Fruit fly (Drosophila melanogaster) whole organism, embryonic: ENCODE results near the gene CG7006.

Experiments used
- B-H1 ChIP-seq: fragments of 200-800 bp; sonication (Bioruptor generic); IDR thresholded peaks from 3 replicates; pipeline ENCODE4 v1.3.6; 2022; ENCODE audit warnings: missing biosample characterization, missing genetic modification characterization
- Bgb ChIP-seq: fragments of 200-800 bp; sonication (Bioruptor generic); IDR thresholded peaks from 2 replicates; pipeline ENCODE4 v1.3.6; 2022; ENCODE audit warnings: missing biosample characterization, missing genetic modification characterization; ENCODE audit not compliant: partially characterized antibody
- BtbVII ChIP-seq: fragments of 200-800 bp; sonication (Bioruptor generic); optimal IDR thresholded peaks from 3 replicates; lab custom pipeline; 2017; ENCODE audit warnings: missing biosample characterization, mild to moderate bottlenecking, missing genetic modification characterization
- CG1024 ChIP-seq: fragments of 200-800 bp; sonication (Bioruptor generic); IDR thresholded peaks from 2 replicates; pipeline ENCODE4 v1.3.6; 2022; ENCODE audit warnings: missing biosample characterization, missing genetic modification characterization
- CG11398 ChIP-seq: fragments of 200-800 bp; sonication (Bioruptor generic); optimal IDR thresholded peaks from 2 replicates; lab custom pipeline; 2016; ENCODE audit warnings: missing biosample characterization, missing genetic modification characterization
- CG11696 ChIP-seq: fragments of 200-800 bp; sonication (Bioruptor generic); IDR thresholded peaks from 2 replicates; pipeline ENCODE4 v1.3.6; 2022; ENCODE audit warnings: missing biosample characterization, missing genetic modification characterization
- CG12391 ChIP-seq: fragments of 200-800 bp; sonication (Bioruptor generic); optimal IDR thresholded peaks from 3 replicates; lab custom pipeline; 2018; ENCODE audit warnings: missing biosample characterization, mild to moderate bottlenecking, missing genetic modification characterization, moderate library complexity
- CG12942 ChIP-seq: fragments of 200-800 bp; sonication (Bioruptor generic); optimal IDR thresholded peaks from 3 replicates; lab custom pipeline; 2016; ENCODE audit warnings: missing biosample characterization, missing genetic modification characterization
- CG17328 ChIP-seq: fragments of 200-800 bp; sonication (Bioruptor generic); IDR thresholded peaks from 2 replicates; pipeline ENCODE4 v1.3.6; 2022; ENCODE audit warnings: missing biosample characterization, missing genetic modification characterization
- CG17361 ChIP-seq: fragments of 200-800 bp; sonication (Bioruptor generic); IDR thresholded peaks from 3 replicates; pipeline ENCODE4 v1.3.6; 2022; ENCODE audit warnings: missing biosample characterization, missing genetic modification characterization
- CG17385 ChIP-seq: fragments of 200-800 bp; sonication (Bioruptor generic); optimal IDR thresholded peaks from 3 replicates; lab custom pipeline; 2018; ENCODE audit warnings: missing biosample characterization, mild to moderate bottlenecking, missing genetic modification characterization
- CG17829 ChIP-seq: fragments of 200-800 bp; optimal IDR thresholded peaks from 2 replicates; lab custom pipeline; 2019; ENCODE audit warnings: missing biosample characterization, mild to moderate bottlenecking, missing genetic modification characterization, moderate library complexity
- CG2199 ChIP-seq: fragments of 200-800 bp; sonication (Bioruptor generic); IDR thresholded peaks from 3 replicates; pipeline ENCODE4 v1.3.6; 2022; ENCODE audit warnings: missing biosample characterization, missing genetic modification characterization
- CG3163 ChIP-seq: fragments of 200-800 bp; sonication (Bioruptor generic); optimal IDR thresholded peaks from 3 replicates; lab custom pipeline; 2016; ENCODE audit warnings: missing biosample characterization, missing genetic modification characterization
- CG4282 ChIP-seq: fragments of 200-800 bp; sonication (Bioruptor generic); optimal IDR thresholded peaks from 2 replicates; lab custom pipeline; 2016; ENCODE audit warnings: missing biosample characterization, missing genetic modification characterization
- CG4404 ChIP-seq: fragments of 200-800 bp; sonication (Bioruptor generic); IDR thresholded peaks from 2 replicates; pipeline ENCODE4 v1.3.6; 2022; ENCODE audit warnings: missing biosample characterization, missing genetic modification characterization
- CHES-1-like ChIP-seq: fragments of 200-800 bp; sonication (Bioruptor generic); optimal IDR thresholded peaks from 2 replicates; lab custom pipeline; 2016; ENCODE audit warnings: missing biosample characterization, missing genetic modification characterization
- Ets65A ChIP-seq: fragments of 200-800 bp; sonication (Bioruptor generic); peaks from one replicate; lab custom pipeline; 2016; ENCODE audit warnings: missing biosample characterization, missing genetic modification characterization
- GATAe ChIP-seq: fragments of 200-800 bp; sonication (Bioruptor generic); conservative IDR thresholded peaks from 2 replicates; pipeline ENCODE4 v1.3.6; 2022; ENCODE audit warnings: missing biosample characterization, missing genetic modification characterization
- Hmr ChIP-seq: fragments of 200-800 bp; sonication (Bioruptor generic); optimal IDR thresholded peaks from 3 replicates; lab custom pipeline; 2017; ENCODE audit warnings: mild to moderate bottlenecking, missing biosample characterization, missing genetic modification reagents, missing genetic modification characterization
- Hr39 ChIP-seq: fragments of >200 bp; optimal IDR thresholded peaks from 2 replicates; lab custom pipeline; 2017
- Hr78 ChIP-seq, 2 experiments: fragments of 200-800 bp in 1 of 2; fragments of >200 bp in 1 of 2; sonication (Bioruptor generic) in 1 of 2; optimal IDR thresholded peaks; 2 replicates each; lab custom pipeline; 2017 to 2019; ENCODE audit warnings: missing biosample characterization in 2 of 2, missing genetic modification characterization in 2 of 2, mild to moderate bottlenecking in 1 of 2, moderate library complexity in 1 of 2
- NK7.1 ChIP-seq: fragments of 200-800 bp; sonication (Bioruptor generic); optimal IDR thresholded peaks from 3 replicates; lab custom pipeline; 2016; ENCODE audit warnings: missing biosample characterization, missing genetic modification characterization
- Poxn ChIP-seq: fragments of 200-800 bp; sonication (Bioruptor generic); IDR thresholded peaks from 2 replicates; pipeline ENCODE4 v1.3.6; 2022; ENCODE audit warnings: missing biosample characterization, missing genetic modification characterization
- Sin3A ChIP-seq: fragments of >200 bp; optimal IDR thresholded peaks from 2 replicates; lab custom pipeline; 2018
- Usf ChIP-seq: fragments of 200-800 bp; sonication (Bioruptor generic); optimal IDR thresholded peaks from 2 replicates; lab custom pipeline; 2017; ENCODE audit warnings: missing genotype, missing biosample characterization, missing genetic modification characterization
- ap ChIP-seq: fragments of 200-800 bp; sonication (Bioruptor generic); IDR thresholded peaks from 2 replicates; pipeline ENCODE4 v1.3.6; 2022; ENCODE audit warnings: missing biosample characterization, missing genetic modification characterization
- cad ChIP-seq: fragments of >200 bp; optimal IDR thresholded peaks from 2 replicates; lab custom pipeline; 2017; ENCODE audit warnings: missing biosample characterization, missing genetic modification characterization
- chinmo ChIP-seq: fragments of 200-800 bp; sonication (Bioruptor generic); IDR thresholded peaks from 4 replicates; pipeline ENCODE4 v1.3.6; 2022; ENCODE audit warnings: missing biosample characterization, missing genetic modification characterization; ENCODE audit not compliant: partially characterized antibody
- emc ChIP-seq: fragments of 200-800 bp; sonication (Bioruptor generic); optimal IDR thresholded peaks from 2 replicates; lab custom pipeline; 2016; ENCODE audit warnings: missing biosample characterization, missing genetic modification characterization
- exex ChIP-seq: fragments of 200-800 bp; sonication (Bioruptor generic); optimal IDR thresholded peaks from 4 replicates; lab custom pipeline; 2018; ENCODE audit warnings: missing biosample characterization, mild to moderate bottlenecking, missing genetic modification characterization, moderate library complexity
- eyg ChIP-seq: fragments of 200-800 bp; sonication (Bioruptor generic); optimal IDR thresholded peaks from 3 replicates; lab custom pipeline; 2016; ENCODE audit warnings: missing biosample characterization, missing genetic modification characterization
- ftz-f1 ChIP-seq: fragments of 200-800 bp; sonication (Bioruptor generic); optimal IDR thresholded peaks from 2 replicates; lab custom pipeline; 2016; ENCODE audit warnings: missing biosample characterization, missing genetic modification characterization
- fu2 ChIP-seq: fragments of 200-800 bp; sonication (Bioruptor generic); optimal IDR thresholded peaks from 2 replicates; lab custom pipeline; 2016; ENCODE audit warnings: missing biosample characterization, missing genetic modification characterization
- gfzf ChIP-seq: fragments of 200-800 bp; sonication (Bioruptor generic); optimal IDR thresholded peaks from 2 replicates; lab custom pipeline; 2016; ENCODE audit warnings: missing biosample characterization, mild to moderate bottlenecking, missing genetic modification characterization, moderate library complexity
- her ChIP-seq: fragments of 200-800 bp; sonication (Bioruptor generic); optimal IDR thresholded peaks from 2 replicates; lab custom pipeline; 2016; ENCODE audit warnings: missing biosample characterization, missing genetic modification characterization
- jing ChIP-seq: fragments of 200-800 bp; sonication (Bioruptor generic); optimal IDR thresholded peaks from 2 replicates; lab custom pipeline; 2018; ENCODE audit warnings: missing biosample characterization, mild to moderate bottlenecking, missing genetic modification characterization
- kni ChIP-seq: fragments of 200-800 bp; sonication (Bioruptor generic); optimal IDR thresholded peaks from 3 replicates; lab custom pipeline; 2017; ENCODE audit warnings: mild to moderate bottlenecking, missing biosample characterization, missing genetic modification reagents, missing genetic modification characterization
- lmd ChIP-seq: fragments of 200-800 bp; sonication (Bioruptor generic); IDR thresholded peaks from 2 replicates; pipeline ENCODE4 v1.3.6; 2022; ENCODE audit warnings: missing biosample characterization, missing genetic modification characterization
- mld ChIP-seq: fragments of 200-800 bp; sonication (Bioruptor generic); IDR thresholded peaks from 3 replicates; pipeline ENCODE4 v1.3.6; 2022; ENCODE audit warnings: missing biosample characterization, missing genetic modification characterization; ENCODE audit not compliant: partially characterized antibody
- nerfin-2 ChIP-seq: fragments of 200-800 bp; sonication (Bioruptor generic); IDR thresholded peaks from 2 replicates; pipeline ENCODE4 v1.3.6; 2022; ENCODE audit warnings: missing biosample characterization, missing genetic modification characterization; ENCODE audit not compliant: partially characterized antibody
- peb ChIP-seq: fragments of 200-800 bp; sonication (Bioruptor generic); IDR thresholded peaks from 2 replicates; pipeline ENCODE4 v1.3.6; 2022; ENCODE audit warnings: missing biosample characterization, missing genetic modification characterization
- psq ChIP-seq: fragments of 200-800 bp; sonication (Bioruptor generic); optimal IDR thresholded peaks from 2 replicates; lab custom pipeline; 2017; ENCODE audit warnings: missing biosample characterization, missing genetic modification characterization
- ranshi ChIP-seq: fragments of 200-800 bp; sonication (Bioruptor generic); IDR thresholded peaks from 2 replicates; pipeline ENCODE4 v1.3.6; 2022; ENCODE audit warnings: missing biosample characterization, missing genetic modification characterization
- row ChIP-seq: fragments of 200-800 bp; sonication (Bioruptor generic); IDR thresholded peaks from 3 replicates; pipeline ENCODE4 v1.3.6; 2022; ENCODE audit warnings: missing biosample characterization, missing genetic modification characterization
- slp2 ChIP-seq: fragments of 200-800 bp; sonication (Bioruptor generic); optimal IDR thresholded peaks from 2 replicates; lab custom pipeline; 2016; ENCODE audit warnings: missing biosample characterization, missing genetic modification characterization
- ssp ChIP-seq: fragments of 200-800 bp; sonication (Bioruptor generic); IDR thresholded peaks from 2 replicates; pipeline ENCODE4 v1.3.6; 2022; ENCODE audit warnings: missing biosample characterization, missing genetic modification characterization
- tio ChIP-seq: fragments of 200-800 bp; sonication (Bioruptor generic); optimal IDR thresholded peaks from 2 replicates; lab custom pipeline; 2017; ENCODE audit warnings: missing biosample characterization, missing genetic modification characterization, inconsistent platforms
- vvl ChIP-seq: fragments of 200-800 bp; sonication (Bioruptor generic); IDR thresholded peaks from 2 replicates; pipeline ENCODE4 v1.3.6; 2022; ENCODE audit warnings: missing biosample characterization, missing genetic modification characterization
- yki ChIP-seq: fragments of >200 bp; optimal IDR thresholded peaks from 3 replicates; lab custom pipeline; 2018
- zen ChIP-seq: fragments of 200-800 bp; sonication (Bioruptor generic); optimal IDR thresholded peaks from 3 replicates; lab custom pipeline; 2018; ENCODE audit warnings: missing biosample characterization, mild to moderate bottlenecking, missing genetic modification characterization, moderate library complexity

CG7006 gene

dm6 chr3R:24810844-24811625 is 39.4 kb upstream of the CG7006 start (continued):
- TF ChIP-seq CG11398 (GFP tag; lab: Kevin White, UChicago), result peak; percentile 71
- no peak for TF ChIP-seq cad (GFP tag; lab: Kevin White, UChicago)
- no peak for TF ChIP-seq Sin3A (lab: Kevin White, UChicago)
- TF ChIP-seq lmd, result peak; percentile 92
- TF ChIP-seq her (GFP tag; lab: Kevin White, UChicago), result peak; percentile 79
- TF ChIP-seq CG17328 (GFP tag; lab: Robert Waterston, UW), result peak; percentile 86
- peak; percentile 61 for TF ChIP-seq CG4404 (GFP tag; lab: Robert Waterston, UW)
- TF ChIP-seq CG1024 (GFP tag; lab: Robert Waterston, UW), result peak; percentile 72
- peak; percentile 64 for TF ChIP-seq eyg
- TF ChIP-seq mld (GFP tag; lab: Robert Waterston, UW), result 0 out of 3 replicates have a peak, but pooled peaks have one; percentile 20
- peak; percentile 40 for TF ChIP-seq ftz-f1
- TF ChIP-seq jing, result peak; percentile 76
- TF ChIP-seq zen (tag; lab: Kevin White, UChicago), result peak; percentile 49
- peak; percentile 60 for TF ChIP-seq Usf
- TF ChIP-seq CG17361, result peak; percentile 85
- peak; percentile 79 for TF ChIP-seq CG12942
- TF ChIP-seq slp2 (GFP tag; lab: Kevin White, UChicago), result peak; percentile 78
- no peak for TF ChIP-seq chinmo (GFP tag; lab: Robert Waterston, UW)
- peak; percentile 95 for TF ChIP-seq vvl (GFP tag; lab: Robert Waterston, UW)
- TF ChIP-seq psq (GFP tag; lab: Kevin White, UChicago), result peak; percentile 31
- TF ChIP-seq ranshi (GFP tag; lab: Robert Waterston, UW), result peak; percentile 90
- TF ChIP-seq Ets65A (GFP tag; lab: Kevin White, UChicago), result peak; percentile 97
- TF ChIP-seq kni (GFP tag; lab: Kevin White, UChicago), result no peak
- peak; percentile 62 for TF ChIP-seq exex (tag; lab: Kevin White, UChicago)
- peak; percentile 67 for TF ChIP-seq NK7.1 (GFP tag; lab: Kevin White, UChicago)
- TF ChIP-seq peb, result peak; percentile 75
- TF ChIP-seq CG17829 (tag; lab: Kevin White, UChicago), result peak; percentile 74
- no peak for TF ChIP-seq gfzf (GFP tag; lab: Kevin White, UChicago)
- TF ChIP-seq CG11696 (GFP tag; lab: Robert Waterston, UW), result peak; percentile 88
- peak; percentile 41; the same call in 1 of the 2 replicates for TF ChIP-seq GATAe
- peak; percentile 84 for TF ChIP-seq fu2 (GFP tag; lab: Kevin White, UChicago)
- peak; percentile 85 for TF ChIP-seq CG12391 (tag; lab: Kevin White, UChicago)
- peak; percentile 92 for TF ChIP-seq Hmr
- TF ChIP-seq nerfin-2, result no peak
- peak; percentile 61 for TF ChIP-seq CG3163 (GFP tag; lab: Kevin White, UChicago)
- peak; percentile 83 for TF ChIP-seq emc (GFP tag; lab: Kevin White, UChicago)
- no peak for TF ChIP-seq Hr39 (lab: Kevin White, UChicago)
- TF ChIP-seq yki, result no peak
- TF ChIP-seq B-H1 (GFP tag; lab: Robert Waterston, UW), result peak; percentile 87
- TF ChIP-seq ssp (GFP tag; lab: Robert Waterston, UW), result peak; percentile 70
- peak; percentile 93 for TF ChIP-seq row (GFP tag; lab: Robert Waterston, UW)
- TF ChIP-seq Bgb (GFP tag; lab: Robert Waterston, UW), result no peak
- TF ChIP-seq Hr78 (GFP tag; optimal IDR thresholded peaks at IDR 0.05; lab: Kevin White, UChicago), result peak in 1 of 2 experiments; percentile 63
- TF ChIP-seq ap (GFP tag; lab: Robert Waterston, UW), result peak; percentile 79
- peak; percentile 77; the same call in 2 of the 3 replicates for TF ChIP-seq CG2199
- peak; percentile 57 for TF ChIP-seq CG4282 (GFP tag; lab: Kevin White, UChicago)
- TF ChIP-seq tio (GFP tag; lab: Kevin White, UChicago), result peak; percentile 79
- peak; percentile 89 for TF ChIP-seq CG17385 (GFP tag; lab: Kevin White, UChicago)
- TF ChIP-seq CHES-1-like (GFP tag; lab: Kevin White, UChicago), result peak; percentile 82
- TF ChIP-seq BtbVII (GFP tag; lab: Kevin White, UChicago), result peak; percentile 89
- TF ChIP-seq Poxn, result peak; percentile 60; the same call in 1 of the 2 replicates
